Worm (Caenorhabditis elegans): ENCODE results near the gene srz-100.
A peak's percentile ranks its signal among the peaks of the same experiment; 100 is the strongest.

srz-100 gene

ce11 chrV:16731600-16731999 lies at the start of gene srz-100:
Gene srz-100 (plus strand): TSS chrV:16731900.
- TF ChIP-seq fos-1 (tag; optimal IDR thresholded peaks at IDR 0.05) (no peak), efl-1 (optimal IDR thresholded peaks at IDR 0.05) (no peak), efl-1 (GFP tag; optimal IDR thresholded peaks at IDR 0.05 in 1 of 2) (peak in 1 of 2 experiments; percentile 39), ceh-8 (GFP tag; optimal IDR thresholded peaks at IDR 0.05) (no peak), dsc-1 (tag; optimal IDR thresholded peaks at IDR 0.05) (no peak)

- TF ChIP-seq grh-1 (GFP tag; IDR thresholded peaks at IDR 0.05) (no peak), ceh-82 (tag; optimal IDR thresholded peaks at IDR 0.05) (no peak), mdl-1 (tag; optimal IDR thresholded peaks at IDR 0.05) (no peak), nhr-237 (tag; optimal IDR thresholded peaks at IDR 0.05) (no peak), sox-4 (tag; optimal IDR thresholded peaks at IDR 0.05) (no peak), hpl-2 (GFP tag; optimal IDR thresholded peaks at IDR 0.05) (no peak), nhr-84 (tag; optimal IDR thresholded peaks at IDR 0.05) (no peak), zag-1 (tag; optimal IDR thresholded peaks at IDR 0.05) (no peak), hlh-4 (tag; optimal IDR thresholded peaks at IDR 0.05) (no peak), lir-3 (tag; optimal IDR thresholded peaks at IDR 0.05; ENCODE audit: poor library complexity) (no peak), Y116A8C.19 (tag; optimal IDR thresholded peaks at IDR 0.05; ENCODE audit: borderline replicate concordance) (no peak), tbx-2 (tag; optimal IDR thresholded peaks at IDR 0.05) (no peak), lin-13 (GFP tag; optimal IDR thresholded peaks at IDR 0.05) (no peak), zip-4 (GFP tag; optimal IDR thresholded peaks at IDR 0.05) (no peak), unc-98 (GFP tag; IDR thresholded peaks at IDR 0.05) (no peak), C16A3.4 (tag; optimal IDR thresholded peaks at IDR 0.05) (no peak)
Measured at ce11 chrV:16682886-16683285, 48.8 kb upstream of the srz-100 start, which contains the start of gene srw-36. Gene srw-36 (plus strand): TSS chrV:16683186.

ce11 chrV:16683359-16683758 lies 48.3 kb upstream of the srz-100 start:
- TF ChIP-seq egl-27 (tag; optimal IDR thresholded peaks at IDR 0.05), result no peak
- no peak for TF ChIP-seq lin-39 (tag; optimal IDR thresholded peaks at IDR 0.05)

- TF ChIP-seq tlp-1 (tag; optimal IDR thresholded peaks at IDR 0.05) (no peak), ets-5 (GFP tag; IDR thresholded peaks at IDR 0.05) (no peak), unc-130 (tag; optimal IDR thresholded peaks at IDR 0.05) (no peak), efl-1 (optimal IDR thresholded peaks at IDR 0.05) (no peak), efl-1 (GFP tag; optimal IDR thresholded peaks at IDR 0.05 in 1 of 2) (no peak), sox-4 (tag; optimal IDR thresholded peaks at IDR 0.05) (no peak), ceh-63 (GFP tag; optimal IDR thresholded peaks at IDR 0.05) (no peak), hlh-17 (GFP tag; optimal IDR thresholded peaks at IDR 0.05; ENCODE audit: borderline replicate concordance) (no peak), rnt-1 (tag; optimal IDR thresholded peaks at IDR 0.05) (no peak), snpc-4 (tag; optimal IDR thresholded peaks at IDR 0.05) (no peak), fos-1 (tag; optimal IDR thresholded peaks at IDR 0.05) (no peak), nhr-76 (tag; optimal IDR thresholded peaks at IDR 0.05) (no peak), egl-13 (tag; optimal IDR thresholded peaks at IDR 0.05) (no peak), unc-86 (tag; optimal IDR thresholded peaks at IDR 0.05) (no peak), sptf-1 (tag; optimal IDR thresholded peaks at IDR 0.05) (no peak), fkh-8 (tag; optimal IDR thresholded peaks at IDR 0.05) (no peak), F16B12.6 (tag; optimal IDR thresholded peaks at IDR 0.05) (no peak), C16A3.4 (tag; optimal IDR thresholded peaks at IDR 0.05) (no peak), aha-1 (tag; optimal IDR thresholded peaks at IDR 0.05) (no peak)
Measured at ce11 chrV:16685725-16686124, 46.0 kb upstream of the srz-100 start, which contains the start of gene srw-43. Gene srw-43 (plus strand): TSS chrV:16686025.

ce11 chrV:16687227-16687626 lies 44.5 kb upstream of the srz-100 start, which contains the start of gene srz-102:
Gene srz-102 (plus strand): TSS chrV:16687527.
- TF ChIP-seq egl-13 (tag; optimal IDR thresholded peaks at IDR 0.05), result no peak
- TF ChIP-seq vab-15 (tag; optimal IDR thresholded peaks at IDR 0.05), result no peak
- no peak for TF ChIP-seq ceh-8 (GFP tag; optimal IDR thresholded peaks at IDR 0.05)
- TF ChIP-seq snpc-4 (tag; optimal IDR thresholded peaks at IDR 0.05), result no peak
- no peak for TF ChIP-seq efl-3 (GFP tag; optimal IDR thresholded peaks at IDR 0.05)
- no peak for TF ChIP-seq C04F5.9 (tag; optimal IDR thresholded peaks at IDR 0.05)
- no peak for TF ChIP-seq dsc-1 (tag; optimal IDR thresholded peaks at IDR 0.05)
- no peak for TF ChIP-seq hpl-2 (GFP tag; optimal IDR thresholded peaks at IDR 0.05)
- TF ChIP-seq pax-3 (tag; optimal IDR thresholded peaks at IDR 0.05), result no peak
- no peak for TF ChIP-seq ceh-82 (tag; optimal IDR thresholded peaks at IDR 0.05)
- no peak for TF ChIP-seq aha-1 (tag; optimal IDR thresholded peaks at IDR 0.05)
- TF ChIP-seq tlp-1 (tag; optimal IDR thresholded peaks at IDR 0.05), result no peak
